Worm (Caenorhabditis elegans) whole organism, mixed stage, embryonic: ENCODE results near the gene F28A10.5.

Experiments used
- blmp-1 ChIP-seq: fragments of 150-350 bp; optimal IDR thresholded peaks from 2 replicates; lab custom pipeline; 2014; ENCODE audit warnings: missing biosample characterization, missing genetic modification characterization
- ham-2 ChIP-seq: fragments of 200-800 bp; sonication (Bioruptor generic); optimal IDR thresholded peaks from 2 replicates; lab custom pipeline; 2018; ENCODE audit warnings: mild to moderate bottlenecking, missing genetic modification characterization, missing compliant biosample characterization

DNA sequence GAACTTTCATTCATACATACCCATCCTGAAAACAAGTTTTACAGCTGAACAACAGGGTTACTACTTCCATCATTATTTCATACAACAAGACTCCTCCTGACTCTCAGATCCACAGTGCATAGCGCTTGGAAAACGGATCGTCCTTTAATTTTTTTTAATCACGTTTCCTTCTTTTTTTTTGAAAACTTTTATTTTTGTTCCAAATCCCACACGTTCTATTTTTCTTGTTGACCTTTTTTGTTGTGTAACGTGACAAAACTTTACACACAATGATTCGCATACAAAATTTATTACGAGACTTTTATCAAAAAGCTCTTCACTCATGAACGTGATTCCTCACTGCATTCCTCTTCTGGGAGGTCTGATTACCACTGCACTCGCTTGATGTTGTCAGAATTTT is 10.3 kb downstream of the F28A10.5 start, which contains the start of gene clc-33:
- no peak for TF ChIP-seq ham-2 (GFP tag; lab: Kevin White, UChicago)
- TF ChIP-seq blmp-1 (tag; lab: Kevin White, UChicago): no peak
